Worm (Caenorhabditis elegans) whole organism, early embryonic: ENCODE measurements around the gene bath-44.
"Not testable (repeated sequence)": the region's sequence is repeated elsewhere in the genome, so short reads cannot be mapped to it uniquely, and the experiment has no call there.

Experiments
- B0310.2 ChIP-seq: sonication (generic microtip); optimal IDR thresholded peaks from 2 replicates; lab custom pipeline; 2016; ENCODE audit warnings: mild to moderate bottlenecking, missing genetic modification characterization, missing compliant biosample characterization
- F13C5.2 ChIP-seq: sonication (generic microtip); optimal IDR thresholded peaks from 2 replicates; lab custom pipeline; 2017; ENCODE audit warnings: mild to moderate bottlenecking, missing genetic modification characterization, inconsistent platforms, missing compliant biosample characterization
- aly-1 ChIP-seq: sonication (generic microtip); optimal IDR thresholded peaks from 2 replicates; lab custom pipeline; 2016; ENCODE audit warnings: missing genetic modification characterization, missing compliant biosample characterization
- ama-1 ChIP-seq: fragments of 150-350 bp; optimal IDR thresholded peaks from 2 replicates; lab custom pipeline; 2014
- ceh-13 ChIP-seq: fragments of 200-800 bp; sonication (Bioruptor generic); optimal IDR thresholded peaks from 2 replicates; lab custom pipeline; 2018; ENCODE audit warnings: mild to moderate bottlenecking, missing genetic modification characterization, missing compliant biosample characterization
- ceh-36 ChIP-seq: sonication (generic microtip); optimal IDR thresholded peaks from 2 replicates; lab custom pipeline; 2016; ENCODE audit warnings: missing genetic modification characterization, inconsistent platforms, missing compliant biosample characterization
- ets-7 ChIP-seq: sonication (generic microtip); optimal IDR thresholded peaks from 2 replicates; lab custom pipeline; 2016; ENCODE audit warnings: missing genotype, missing genetic modification characterization, missing compliant biosample characterization
- flt-1 ChIP-seq: fragments of 200-800 bp; sonication (Bioruptor generic); IDR thresholded peaks from 2 replicates; pipeline ENCODE4 v1.3.6; 2022; ENCODE audit warnings: missing genetic modification characterization, missing compliant biosample characterization
- hmbx-1 ChIP-seq: sonication (generic microtip); optimal IDR thresholded peaks from 2 replicates; lab custom pipeline; 2016; ENCODE audit warnings: mild to moderate bottlenecking, missing genetic modification characterization, missing compliant biosample characterization
- hmg-4 ChIP-seq: fragments of 200-800 bp; sonication (Bioruptor generic); optimal IDR thresholded peaks from 2 replicates; lab custom pipeline; 2018; ENCODE audit warnings: mild to moderate bottlenecking, missing genetic modification characterization, missing compliant biosample characterization
- hnd-1 ChIP-seq: sonication (generic microtip); optimal IDR thresholded peaks from 2 replicates; lab custom pipeline; 2016; ENCODE audit warnings: missing genetic modification characterization, missing compliant biosample characterization
- pes-1 ChIP-seq: fragments of 200-800 bp; sonication (Bioruptor generic); IDR thresholded peaks from 2 replicates; pipeline ENCODE4 v1.3.6; 2022; ENCODE audit warnings: missing genetic modification reagents, missing genetic modification characterization, missing compliant biosample characterization
- scrt-1 ChIP-seq: fragments of 200-800 bp; sonication (Bioruptor generic); IDR thresholded peaks from 2 replicates; pipeline ENCODE4 v1.3.6; 2022; ENCODE audit warnings: missing genetic modification characterization, missing compliant biosample characterization
- sea-1 ChIP-seq: fragments of 200-800 bp; sonication (Bioruptor generic); conservative IDR thresholded peaks from 2 replicates; pipeline ENCODE4 v1.3.6; 2022; ENCODE audit warnings: missing genetic modification characterization, missing compliant biosample characterization
- tbx-11 ChIP-seq: fragments of 200-800 bp; sonication (Bioruptor generic); IDR thresholded peaks from 2 replicates; pipeline ENCODE4 v1.3.6; 2022; ENCODE audit warnings: missing genetic modification characterization, missing compliant biosample characterization
- tbx-37 ChIP-seq: fragments of 200-800 bp; sonication (Bioruptor generic); conservative IDR thresholded peaks from 2 replicates; pipeline ENCODE4 v1.3.6; 2022; ENCODE audit warnings: missing genetic modification reagents, missing genetic modification characterization, missing compliant biosample characterization
- tra-4 ChIP-seq: sonication (generic microtip); optimal IDR thresholded peaks from 2 replicates; lab custom pipeline; 2017; ENCODE audit warnings: missing genetic modification characterization, missing compliant biosample characterization

bath-44 gene

DNA sequence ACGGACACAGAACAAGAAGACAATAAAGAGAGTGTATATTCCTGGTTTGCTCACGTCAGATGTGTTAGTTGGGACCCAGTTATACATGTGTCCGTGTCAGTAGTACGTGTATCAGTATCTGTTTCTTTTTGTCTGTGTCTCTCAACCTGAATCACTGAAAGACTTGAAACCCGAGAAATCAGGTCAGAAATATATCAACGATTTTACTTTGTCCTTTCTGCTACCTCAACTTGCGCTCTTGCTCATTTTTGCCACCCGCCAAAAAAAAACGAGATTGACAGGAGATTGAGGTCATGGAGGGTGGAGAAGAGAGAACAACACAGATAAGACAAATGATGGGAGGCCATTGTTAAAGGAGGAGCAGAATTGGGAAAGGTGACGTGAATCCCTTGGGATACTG is 24.8 kb downstream of the bath-44 start:
- TF ChIP-seq hmg-4, result no peak
- TF ChIP-seq ets-7 (tag; lab: Kevin White, UChicago), result no peak
- no peak for TF ChIP-seq ceh-13 (GFP tag; lab: Kevin White, UChicago)
- no peak for TF ChIP-seq tbx-37 (GFP tag; lab: Robert Waterston, UW)
- TF ChIP-seq sea-1 (GFP tag; lab: Robert Waterston, UW), result no peak
- TF ChIP-seq scrt-1, result no peak
- TF ChIP-seq flt-1 (GFP tag; lab: Robert Waterston, UW), result no peak
- TF ChIP-seq hnd-1 (tag; lab: Kevin White, UChicago), result no peak

ce11 chrII:7420157-7420556 is 25.4 kb downstream of the bath-44 start:
- TF ChIP-seq ets-7 (tag; lab: Kevin White, UChicago) (no peak), flt-1 (GFP tag; lab: Robert Waterston, UW) (no peak), aly-1 (tag; lab: Kevin White, UChicago) (no peak), scrt-1 (no peak), hnd-1 (tag; lab: Kevin White, UChicago) (no peak), tbx-11 (no peak), ama-1 (no peak), ceh-36 (no peak), sea-1 (GFP tag; lab: Robert Waterston, UW) (no peak), F13C5.2 (no peak), tbx-37 (GFP tag; lab: Robert Waterston, UW) (no peak), pes-1 (GFP tag; lab: Robert Waterston, UW) (no peak), hmbx-1 (tag; lab: Kevin White, UChicago) (no peak), hmg-4 (no peak)

ce11 chrII:7420796-7421386 is 26.1 kb downstream of the bath-44 start:
- no peak for TF ChIP-seq pes-1 (GFP tag; lab: Robert Waterston, UW)
- no peak for TF ChIP-seq tra-4
- TF ChIP-seq hmg-4, result no peak
- TF ChIP-seq sea-1 (GFP tag; lab: Robert Waterston, UW), result no peak
- no peak for TF ChIP-seq flt-1 (GFP tag; lab: Robert Waterston, UW)
- no peak for TF ChIP-seq scrt-1
- TF ChIP-seq aly-1 (tag; lab: Kevin White, UChicago), result no peak
- TF ChIP-seq B0310.2 (tag; lab: Kevin White, UChicago), result no peak
- no peak for TF ChIP-seq F13C5.2
- no peak for TF ChIP-seq hnd-1 (tag; lab: Kevin White, UChicago)
- no peak for TF ChIP-seq ets-7 (tag; lab: Kevin White, UChicago)
- no peak for TF ChIP-seq ceh-13 (GFP tag; lab: Kevin White, UChicago)
- TF ChIP-seq ceh-36, result no peak
- TF ChIP-seq ama-1, result no peak
- TF ChIP-seq hmbx-1 (tag; lab: Kevin White, UChicago), result no peak
- no peak for TF ChIP-seq tbx-11
- TF ChIP-seq tbx-37 (GFP tag; lab: Robert Waterston, UW), result no peak

DNA sequence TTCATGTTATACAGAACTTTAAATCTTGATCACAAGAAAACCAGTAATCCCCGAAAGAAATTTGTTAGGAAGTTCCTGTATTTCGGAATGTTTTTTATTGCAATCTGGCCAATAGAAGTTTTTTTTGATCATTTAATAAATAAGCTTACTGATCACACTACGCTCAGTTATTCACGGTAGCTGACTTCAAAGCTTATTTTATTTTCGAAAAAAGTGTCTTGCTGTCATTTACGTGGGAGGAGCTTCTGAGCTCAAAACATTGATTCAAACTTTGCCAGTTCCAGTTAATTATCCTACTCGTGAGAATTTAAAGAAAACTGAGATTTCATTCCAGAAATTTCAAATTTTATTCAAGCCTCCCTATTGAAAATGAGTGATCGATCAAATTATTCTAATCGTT is 37.6 kb downstream of the bath-44 start, which contains the start of gene srd-54:
TSS of gene srd-54 (plus strand) at position 301 of the 400 bp plus-strand sequence.
- TF ChIP-seq ceh-36 (no peak), sea-1 (GFP tag; lab: Robert Waterston, UW) (no peak), B0310.2 (tag; lab: Kevin White, UChicago) (no peak), pes-1 (GFP tag; lab: Robert Waterston, UW) (no peak), tbx-37 (GFP tag; lab: Robert Waterston, UW) (no peak)

- no peak for TF ChIP-seq scrt-1
- TF ChIP-seq pes-1 (GFP tag; lab: Robert Waterston, UW), result no peak
- TF ChIP-seq aly-1 (tag; lab: Kevin White, UChicago), result no peak
- TF ChIP-seq tbx-11, result no peak
- TF ChIP-seq ets-7 (tag; lab: Kevin White, UChicago), result no peak
- TF ChIP-seq hnd-1 (tag; lab: Kevin White, UChicago), result no peak
- no peak for TF ChIP-seq ceh-36
- no peak for TF ChIP-seq tra-4
- no peak for TF ChIP-seq hmbx-1 (tag; lab: Kevin White, UChicago)
- TF ChIP-seq flt-1 (GFP tag; lab: Robert Waterston, UW), result no peak
- TF ChIP-seq F13C5.2, result no peak
- no peak for TF ChIP-seq hmg-4
- TF ChIP-seq ama-1, result no peak
- no peak for TF ChIP-seq B0310.2 (tag; lab: Kevin White, UChicago)
These were observed 39.4 kb downstream of the bath-44 start, which contains the start of gene kcc-3 for ce11 chrII:7434182-7434581. Gene kcc-3 (minus strand): TSS chrII:7434282.

- not testable (repeated sequence) for TF ChIP-seq tbx-37 (GFP tag; lab: Robert Waterston, UW); ama-1; F13C5.2
These were observed 40.2 kb downstream of the bath-44 start, which contains the start of gene K02A2.1 for ce11 chrII:7434958-7435357. Gene K02A2.1 (plus strand): TSS chrII:7435258.
